Fruit fly (Drosophila melanogaster) whole organism, embryonic: Measurements from ENCODE around the gene CG33060.

Experiments
- CG10431 ChIP-seq: fragments of 200-800 bp; sonication (Bioruptor generic); optimal IDR thresholded peaks from 3 replicates; lab custom pipeline; 2018; ENCODE audit warnings: missing biosample characterization, mild to moderate bottlenecking, missing genetic modification characterization
- CG11560 ChIP-seq: fragments of 200-800 bp; sonication (Bioruptor generic); IDR thresholded peaks from 3 replicates; pipeline ENCODE4 v1.3.6; 2022; ENCODE audit warnings: missing biosample characterization, missing genetic modification characterization
- CG11695 ChIP-seq: fragments of 200-800 bp; sonication (Bioruptor generic); IDR thresholded peaks from 3 replicates; pipeline ENCODE4 v1.3.6; 2022; ENCODE audit warnings: missing biosample characterization, missing genetic modification characterization
- CG1603 ChIP-seq: fragments of 200-800 bp; sonication (Bioruptor generic); optimal IDR thresholded peaks from 2 replicates; lab custom pipeline; 2019; ENCODE audit warnings: missing biosample characterization, mild to moderate bottlenecking, missing genetic modification characterization, moderate library complexity
- CG17612 ChIP-seq: fragments of 200-800 bp; sonication (Bioruptor generic); IDR thresholded peaks from 2 replicates; pipeline ENCODE4 v1.3.6; 2022; ENCODE audit warnings: missing biosample characterization, missing genetic modification characterization
- CG1792 ChIP-seq: fragments of 200-800 bp; sonication (Bioruptor generic); optimal IDR thresholded peaks from 2 replicates; lab custom pipeline; 2016; ENCODE audit warnings: missing biosample characterization, missing genetic modification characterization
- CG18011 ChIP-seq: fragments of 200-800 bp; sonication (Bioruptor generic); optimal IDR thresholded peaks from 2 replicates; lab custom pipeline; 2017; ENCODE audit warnings: missing biosample characterization, missing genetic modification characterization, mild to moderate bottlenecking, moderate library complexity, missing genotype
- CG2116 ChIP-seq: fragments of 200-800 bp; sonication (Bioruptor generic); optimal IDR thresholded peaks from 3 replicates; lab custom pipeline; 2018; ENCODE audit warnings: missing biosample characterization, mild to moderate bottlenecking, missing genetic modification characterization
- CG2678 ChIP-seq: fragments of 200-800 bp; sonication (Bioruptor generic); optimal IDR thresholded peaks from 3 replicates; lab custom pipeline; 2019; ENCODE audit warnings: missing biosample characterization, mild to moderate bottlenecking, missing genetic modification characterization, moderate library complexity
- CG30403 ChIP-seq: fragments of 200-800 bp; sonication (Bioruptor generic); optimal IDR thresholded peaks from 3 replicates; lab custom pipeline; 2016; ENCODE audit warnings: missing biosample characterization, missing genetic modification characterization
- CG3065 ChIP-seq: fragments of 200-800 bp; sonication (Bioruptor generic); optimal IDR thresholded peaks from 2 replicates; lab custom pipeline; 2016; ENCODE audit warnings: missing biosample characterization, missing genetic modification characterization
- CG7745 ChIP-seq: fragments of 200-800 bp; sonication (Bioruptor generic); optimal IDR thresholded peaks from 2 replicates; lab custom pipeline; 2018; ENCODE audit warnings: missing biosample characterization, mild to moderate bottlenecking, missing genetic modification characterization, moderate library complexity
- CG7786 ChIP-seq: fragments of 200-800 bp; sonication (Bioruptor generic); optimal IDR thresholded peaks from 2 replicates; lab custom pipeline; 2016; ENCODE audit warnings: missing biosample characterization, missing genetic modification characterization
- CG7839 ChIP-seq: fragments of 200-800 bp; sonication (Bioruptor generic); optimal IDR thresholded peaks from 3 replicates; lab custom pipeline; 2018; ENCODE audit warnings: missing biosample characterization, mild to moderate bottlenecking, missing genetic modification characterization, moderate library complexity
- CG8281 ChIP-seq: fragments of 200-800 bp; sonication (Bioruptor generic); optimal IDR thresholded peaks from 2 replicates; lab custom pipeline; 2018; ENCODE audit warnings: missing biosample characterization, mild to moderate bottlenecking, missing genetic modification characterization, moderate library complexity
- CG8290 ChIP-seq, 3 experiments: fragments of 200-800 bp; sonication (Bioruptor generic); optimal IDR thresholded peaks; 2 replicates each; lab custom pipeline; 2016 to 2019; ENCODE audit warnings: missing biosample characterization in 3 of 3, missing genetic modification characterization in 3 of 3, mild to moderate bottlenecking in 2 of 3, moderate library complexity in 1 of 3
- CG8478 ChIP-seq: fragments of >200 bp; optimal IDR thresholded peaks from 2 replicates; lab custom pipeline; 2018
- CG9876 ChIP-seq: fragments of 200-800 bp; sonication (Bioruptor generic); optimal IDR thresholded peaks from 2 replicates; lab custom pipeline; 2016; ENCODE audit warnings: missing biosample characterization, missing genetic modification characterization
- CTCF ChIP-seq: fragments of 200-800 bp; sonication (Bioruptor generic); optimal IDR thresholded peaks from 2 replicates; lab custom pipeline; 2017; ENCODE audit warnings: missing biosample characterization, mild to moderate bottlenecking, missing genetic modification characterization, moderate library complexity
- ERR ChIP-seq: fragments of 200-800 bp; sonication (Bioruptor generic); optimal IDR thresholded peaks from 2 replicates; lab custom pipeline; 2016; ENCODE audit warnings: missing biosample characterization, missing genetic modification characterization
- Ets65A ChIP-seq: fragments of 200-800 bp; sonication (Bioruptor generic); peaks from one replicate; lab custom pipeline; 2016; ENCODE audit warnings: missing biosample characterization, missing genetic modification characterization
- Fer2 ChIP-seq: fragments of 200-800 bp; sonication (Bioruptor generic); optimal IDR thresholded peaks from 2 replicates; lab custom pipeline; 2018; ENCODE audit warnings: missing biosample characterization, mild to moderate bottlenecking, missing genetic modification characterization, moderate library complexity
- HLH3B ChIP-seq: fragments of 200-800 bp; sonication (Bioruptor generic); IDR thresholded peaks from 2 replicates; pipeline ENCODE4 v1.3.6; 2022; ENCODE audit warnings: missing biosample characterization, missing genetic modification characterization
- Hr39 ChIP-seq: fragments of >200 bp; optimal IDR thresholded peaks from 2 replicates; lab custom pipeline; 2017
- Lpt ChIP-seq: fragments of >200 bp; optimal IDR thresholded peaks from 2 replicates; lab custom pipeline; 2018; ENCODE audit warnings: missing biosample characterization, missing genetic modification characterization
- MESR4 ChIP-seq: fragments of 200-800 bp; sonication (Bioruptor generic); optimal IDR thresholded peaks from 2 replicates; lab custom pipeline; 2018; ENCODE audit warnings: missing biosample characterization, mild to moderate bottlenecking, missing genetic modification characterization, moderate library complexity
- Med ChIP-seq: fragments of 200-800 bp; sonication (Bioruptor generic); peaks from one replicate; lab custom pipeline; 2016; ENCODE audit warnings: missing biosample characterization, missing genetic modification characterization, mild to moderate bottlenecking, inconsistent platforms, moderate library complexity
- NfI ChIP-seq: fragments of 200-800 bp; sonication (Bioruptor generic); optimal IDR thresholded peaks from 3 replicates; lab custom pipeline; 2018; ENCODE audit warnings: missing biosample characterization, mild to moderate bottlenecking, missing genetic modification characterization, moderate library complexity
- Poxn ChIP-seq: fragments of 200-800 bp; sonication (Bioruptor generic); IDR thresholded peaks from 2 replicates; pipeline ENCODE4 v1.3.6; 2022; ENCODE audit warnings: missing biosample characterization, missing genetic modification characterization
- Scr ChIP-seq: fragments of 200-800 bp; sonication (Bioruptor generic); IDR thresholded peaks from 2 replicates; pipeline ENCODE4 v1.3.6; 2022; ENCODE audit warnings: missing biosample characterization, missing genetic modification characterization; ENCODE audit not compliant: partially characterized antibody
- Sry-δ ChIP-seq: fragments of 200-800 bp; sonication (Bioruptor generic); optimal IDR thresholded peaks from 2 replicates; lab custom pipeline; 2016; ENCODE audit warnings: missing biosample characterization, missing genetic modification characterization
- Trl ChIP-seq, 3 experiments: fragments of >200 bp in 2 of 3; fragments of 200-800 bp in 1 of 3; sonication (Bioruptor generic) in 1 of 3; optimal IDR thresholded peaks; 2 replicates in 1 of 3; 3 replicates in 2 of 3; lab custom pipeline; 2016 to 2017; ENCODE audit warnings: missing biosample characterization in 1 of 3, missing genetic modification characterization in 1 of 3
- YL-1 ChIP-seq: fragments of 200-800 bp; sonication (Bioruptor generic); optimal IDR thresholded peaks from 3 replicates; lab custom pipeline; 2017; ENCODE audit warnings: missing biosample characterization, mild to moderate bottlenecking, missing genetic modification characterization
- ara ChIP-seq: fragments of 200-800 bp; sonication (Bioruptor generic); IDR thresholded peaks from 2 replicates; pipeline ENCODE4 v1.3.6; 2022; ENCODE audit warnings: missing biosample characterization, missing genetic modification characterization
- bowl ChIP-seq: fragments of 200-800 bp; sonication (Bioruptor generic); IDR thresholded peaks from 2 replicates; pipeline ENCODE4 v1.3.6; 2022; ENCODE audit warnings: missing biosample characterization, missing genetic modification characterization
- chn ChIP-seq: fragments of 200-800 bp; sonication (Bioruptor generic); optimal IDR thresholded peaks from 2 replicates; lab custom pipeline; 2016; ENCODE audit warnings: missing biosample characterization, missing genetic modification characterization
- disco-r ChIP-seq: fragments of 200-800 bp; sonication (Bioruptor generic); optimal IDR thresholded peaks from 2 replicates; lab custom pipeline; 2016; ENCODE audit warnings: missing biosample characterization, missing genetic modification characterization
- ewg ChIP-seq: fragments of 200-800 bp; sonication (Bioruptor generic); optimal IDR thresholded peaks from 3 replicates; lab custom pipeline; 2017; ENCODE audit warnings: mild to moderate bottlenecking, missing biosample characterization, missing genetic modification reagents, missing genetic modification characterization
- exex ChIP-seq: fragments of 200-800 bp; sonication (Bioruptor generic); optimal IDR thresholded peaks from 4 replicates; lab custom pipeline; 2018; ENCODE audit warnings: missing biosample characterization, mild to moderate bottlenecking, missing genetic modification characterization, moderate library complexity
- fd102C ChIP-seq: fragments of 200-800 bp; sonication (Bioruptor generic); optimal IDR thresholded peaks from 2 replicates; lab custom pipeline; 2018; ENCODE audit warnings: missing biosample characterization, mild to moderate bottlenecking, missing genetic modification characterization, moderate library complexity
- gcm2 ChIP-seq: fragments of 200-800 bp; sonication (Bioruptor generic); optimal IDR thresholded peaks from 2 replicates; lab custom pipeline; 2016; ENCODE audit warnings: missing biosample characterization, missing genetic modification characterization
- gt ChIP-seq: fragments of 200-800 bp; sonication (Bioruptor generic); IDR thresholded peaks from 2 replicates; pipeline ENCODE4 v1.3.6; 2022; ENCODE audit warnings: missing biosample characterization, missing genetic modification characterization
- jigr1 ChIP-seq: fragments of 200-800 bp; sonication (Bioruptor generic); IDR thresholded peaks from 3 replicates; pipeline ENCODE4 v1.3.6; 2022; ENCODE audit warnings: missing biosample characterization, missing genetic modification characterization
- jing ChIP-seq: fragments of 200-800 bp; sonication (Bioruptor generic); optimal IDR thresholded peaks from 2 replicates; lab custom pipeline; 2018; ENCODE audit warnings: missing biosample characterization, mild to moderate bottlenecking, missing genetic modification characterization
- kni ChIP-seq: fragments of 200-800 bp; sonication (Bioruptor generic); optimal IDR thresholded peaks from 3 replicates; lab custom pipeline; 2017; ENCODE audit warnings: mild to moderate bottlenecking, missing biosample characterization, missing genetic modification reagents, missing genetic modification characterization
- nerfin-2 ChIP-seq: fragments of 200-800 bp; sonication (Bioruptor generic); IDR thresholded peaks from 2 replicates; pipeline ENCODE4 v1.3.6; 2022; ENCODE audit warnings: missing biosample characterization, missing genetic modification characterization; ENCODE audit not compliant: partially characterized antibody
- schlank ChIP-seq: fragments of 200-800 bp; sonication (Bioruptor generic); optimal IDR thresholded peaks from 2 replicates; lab custom pipeline; 2018; ENCODE audit warnings: missing biosample characterization, mild to moderate bottlenecking, missing genetic modification characterization
- sd ChIP-seq: fragments of 200-800 bp; sonication (Bioruptor generic); optimal IDR thresholded peaks from 3 replicates; lab custom pipeline; 2018; ENCODE audit warnings: missing biosample characterization, mild to moderate bottlenecking, missing genetic modification characterization, moderate library complexity
- sna ChIP-seq: fragments of 200-800 bp; sonication (Bioruptor generic); IDR thresholded peaks from 2 replicates; pipeline ENCODE4 v1.3.6; 2022; ENCODE audit warnings: missing biosample characterization, missing genetic modification characterization; ENCODE audit not compliant: partially characterized antibody
- so ChIP-seq: fragments of 200-800 bp; sonication (Bioruptor generic); IDR thresholded peaks from 3 replicates; pipeline ENCODE4 v1.3.6; 2022; ENCODE audit warnings: missing biosample characterization, missing genetic modification characterization
- twi ChIP-seq: fragments of 200-800 bp; optimal IDR thresholded peaks from 2 replicates; lab custom pipeline; 2019; ENCODE audit warnings: missing biosample characterization, mild to moderate bottlenecking, missing genetic modification characterization, moderate library complexity
- zf30C ChIP-seq: fragments of 200-800 bp; sonication (Bioruptor generic); optimal IDR thresholded peaks from 3 replicates; lab custom pipeline; 2018; ENCODE audit warnings: missing biosample characterization, mild to moderate bottlenecking, missing genetic modification characterization

CG33060 gene

dm6 chr3L:16309972-16310371 lies 20.9 kb upstream of the CG33060 start (continued):
- TF ChIP-seq CG17612 (no peak), Hr39 (lab: Kevin White, UChicago) (no peak), fd102C (GFP tag; lab: Kevin White, UChicago) (no peak), CG3065 (no peak), CG30403 (GFP tag; lab: Kevin White, UChicago) (peak; percentile 38), Med (peak; percentile 86), so (GFP tag; lab: Robert Waterston, UW) (no peak), CG1603 (tag; lab: Kevin White, UChicago) (no peak), CG7839 (tag; lab: Kevin White, UChicago) (no peak), kni (GFP tag; lab: Kevin White, UChicago) (no peak), sna (GFP tag; lab: Robert Waterston, UW) (no peak), Ets65A (no peak), exex (tag; lab: Kevin White, UChicago) (no peak), YL-1 (GFP tag; lab: Kevin White, UChicago) (no peak), zf30C (GFP tag; lab: Kevin White, UChicago) (no peak), CG8281 (tag; lab: Kevin White, UChicago) (no peak), chn (GFP tag; lab: Kevin White, UChicago) (no peak), CG8478 (lab: Kevin White, UChicago) (no peak), ewg (GFP tag; lab: Kevin White, UChicago) (no peak), nerfin-2 (GFP tag; lab: Robert Waterston, UW) (no peak), sd (tag; lab: Kevin White, UChicago) (no peak), MESR4 (GFP tag; lab: Kevin White, UChicago) (no peak), CG1792 (GFP tag; lab: Kevin White, UChicago) (no peak), CG9876 (GFP tag; lab: Kevin White, UChicago) (no peak), CG7786 (GFP tag; lab: Kevin White, UChicago) (no peak), CG11560 (tag; lab: Robert Waterston, UW) (no peak), schlank (peak; percentile 67), ara (GFP tag; lab: Robert Waterston, UW) (0 out of 2 replicates have a peak, but pooled peaks have one; percentile 14), CG18011 (GFP tag; lab: Kevin White, UChicago) (no peak), bowl (GFP tag; lab: Robert Waterston, UW) (no peak), Trl (optimal IDR thresholded peaks at IDR 0.05; lab: Kevin White, UChicago) (no peak), Trl (GFP tag; optimal IDR thresholded peaks at IDR 0.05; lab: Kevin White, UChicago) (peak; percentile 38), jing (GFP tag; lab: Kevin White, UChicago) (no peak), gcm2 (GFP tag; lab: Kevin White, UChicago) (no peak), CG11695 (GFP tag; lab: Robert Waterston, UW) (no peak), CG10431 (GFP tag; lab: Kevin White, UChicago) (no peak), Sry-δ (GFP tag; lab: Kevin White, UChicago) (no peak), CG2116 (no peak), CG2678 (tag; lab: Kevin White, UChicago) (no peak), gt (GFP tag; lab: Robert Waterston, UW) (no peak), Lpt (no peak), HLH3B (GFP tag; lab: Robert Waterston, UW) (peak; percentile 25; the same call in 1 of the 2 replicates), Fer2 (no peak), CG8290 (GFP tag; optimal IDR thresholded peaks at IDR 0.05; lab: Kevin White, UChicago) (no peak), CG8290 (tag; optimal IDR thresholded peaks at IDR 0.05; lab: Kevin White, UChicago) (peak in 1 of 2 experiments; percentile 69), jigr1 (GFP tag; lab: Robert Waterston, UW) (no peak), CG7745 (no peak), Poxn (GFP tag; lab: Robert Waterston, UW) (no peak), disco-r (GFP tag; lab: Kevin White, UChicago) (no peak), CTCF (no peak), NfI (GFP tag; lab: Kevin White, UChicago) (no peak), ERR (no peak), twi (tag; lab: Kevin White, UChicago) (no peak), Scr (GFP tag; lab: Robert Waterston, UW) (no peak)
